Worm (Caenorhabditis elegans): ENCODE data around the gene srh-255.

- TF ChIP-seq ztf-29 (GFP tag; IDR thresholded peaks at IDR 0.05) (no peak), flt-1 (GFP tag; IDR thresholded peaks at IDR 0.05) (no peak)
Measured at ce11 chrV:17092262-17092661, 27.5 kb downstream of the srh-255 start, which contains the start of gene ZK218.1.

Measured in whole organism, midembryonic.